Worm (Caenorhabditis elegans) whole organism, L1 larva: Measurements from ENCODE around the gene F10C2.7.

Experiments
- C04F5.9 ChIP-seq: sonication (generic microtip); optimal IDR thresholded peaks from 2 replicates; lab custom pipeline; 2016; ENCODE audit warnings: missing genetic modification characterization, missing compliant biosample characterization
- C34B4.2 ChIP-seq: sonication (generic microtip); optimal IDR thresholded peaks from 2 replicates; lab custom pipeline; 2017; ENCODE audit warnings: mild to moderate bottlenecking, missing genetic modification characterization, missing compliant biosample characterization
- alr-1 ChIP-seq: fragments of 200-800 bp; sonication (Bioruptor generic); optimal IDR thresholded peaks from 2 replicates; lab custom pipeline; 2018; ENCODE audit warnings: borderline replicate concordance, mild to moderate bottlenecking, missing genetic modification characterization, missing compliant biosample characterization
- ama-1 ChIP-seq: fragments of 150-350 bp; optimal IDR thresholded peaks from 2 replicates; lab custom pipeline; 2014
- blmp-1 ChIP-seq: fragments of 150-350 bp; optimal IDR thresholded peaks from 2 replicates; lab custom pipeline; 2014; ENCODE audit warnings: missing biosample characterization, missing genetic modification characterization
- ceh-63 ChIP-seq: fragments of 200-800 bp; sonication (Bioruptor generic); optimal IDR thresholded peaks from 2 replicates; lab custom pipeline; 2018; ENCODE audit warnings: mild to moderate bottlenecking, missing genetic modification characterization, missing compliant biosample characterization
- ceh-82 ChIP-seq, 3 experiments: fragments of 150-350 bp in 1 of 3; sonication (generic microtip) in 2 of 3; optimal IDR thresholded peaks; 2 replicates each; lab custom pipeline; 2014 to 2017; ENCODE audit warnings: missing biosample characterization in 3 of 3, missing genetic modification characterization in 3 of 3
- ces-1 ChIP-seq: fragments of 150-350 bp; optimal IDR thresholded peaks from 2 replicates; lab custom pipeline; 2014; ENCODE audit warnings: missing biosample characterization, missing genetic modification reagents, missing genetic modification characterization
- efl-3 ChIP-seq: fragments of 200-800 bp; sonication (Bioruptor generic); optimal IDR thresholded peaks from 2 replicates; lab custom pipeline; 2018; ENCODE audit warnings: mild to moderate bottlenecking, missing genetic modification characterization, missing compliant biosample characterization
- egl-13 ChIP-seq: sonication (generic microtip); optimal IDR thresholded peaks from 2 replicates; lab custom pipeline; 2016; ENCODE audit warnings: missing genotype, missing genetic modification reagents, missing genetic modification characterization, missing compliant biosample characterization
- elt-2 ChIP-seq: sonication (generic microtip); optimal IDR thresholded peaks from 2 replicates; lab custom pipeline; 2016; ENCODE audit warnings: missing genetic modification characterization, mild to moderate bottlenecking, inconsistent platforms, missing compliant biosample characterization, missing genetic modification reagents
- fkh-4 ChIP-seq: sonication (generic microtip); optimal IDR thresholded peaks from 2 replicates; lab custom pipeline; 2016; ENCODE audit warnings: missing compliant biosample characterization, missing genetic modification characterization, borderline replicate concordance
- grh-1 ChIP-seq: fragments of 200-800 bp; sonication (Bioruptor generic); IDR thresholded peaks from 2 replicates; pipeline ENCODE4 v1.3.6; 2022; ENCODE audit warnings: missing genetic modification reagents, missing genetic modification characterization, missing compliant biosample characterization
- irx-1 ChIP-seq: sonication (generic microtip); optimal IDR thresholded peaks from 2 replicates; lab custom pipeline; 2016; ENCODE audit warnings: missing genetic modification characterization, missing compliant biosample characterization
- isw-1 ChIP-seq: fragments of 200-800 bp; sonication (Bioruptor generic); IDR thresholded peaks from 2 replicates; pipeline ENCODE4 v1.3.6; 2022; ENCODE audit warnings: missing genetic modification characterization, missing compliant biosample characterization
- lin-35 ChIP-seq, 2 experiments: fragments of 150-350 bp; optimal IDR thresholded peaks; 2 replicates each; lab custom pipeline; 2014; ENCODE audit warnings: missing biosample characterization in 2 of 2, missing genetic modification characterization in 2 of 2, missing genetic modification reagents in 2 of 2
- lin-39 ChIP-seq: fragments of 150-350 bp; optimal IDR thresholded peaks from 2 replicates; lab custom pipeline; 2014; ENCODE audit warnings: missing biosample characterization, missing genetic modification reagents, missing genetic modification characterization
- lir-3 ChIP-seq: sonication (generic microtip); optimal IDR thresholded peaks from 2 replicates; lab custom pipeline; 2016; ENCODE audit warnings: mild to moderate bottlenecking, missing genetic modification characterization, moderate library complexity, missing compliant biosample characterization; ENCODE audit not compliant: poor library complexity
- nhr-11 ChIP-seq: fragments of 150-350 bp; optimal IDR thresholded peaks from 2 replicates; lab custom pipeline; 2014; ENCODE audit warnings: missing biosample characterization, missing genetic modification characterization
- nhr-12 ChIP-seq: sonication (generic microtip); optimal IDR thresholded peaks from 2 replicates; lab custom pipeline; 2017; ENCODE audit warnings: missing biosample characterization, missing genetic modification characterization
- nhr-20 ChIP-seq: sonication (generic microtip); optimal IDR thresholded peaks from 2 replicates; lab custom pipeline; 2016; ENCODE audit warnings: mild to moderate bottlenecking, missing genetic modification characterization, missing compliant biosample characterization
- nhr-237 ChIP-seq: fragments of 150-350 bp; optimal IDR thresholded peaks from 2 replicates; lab custom pipeline; 2014; ENCODE audit warnings: missing biosample characterization, missing genetic modification characterization
- nhr-47 ChIP-seq: sonication (generic microtip); optimal IDR thresholded peaks from 2 replicates; lab custom pipeline; 2016; ENCODE audit warnings: mild to moderate bottlenecking, missing genetic modification characterization, moderate library complexity, missing compliant biosample characterization
- nhr-77 ChIP-seq: fragments of 150-350 bp; optimal IDR thresholded peaks from 2 replicates; lab custom pipeline; 2014; ENCODE audit warnings: missing biosample characterization, missing genetic modification characterization
- skn-1 ChIP-seq: fragments of 150-350 bp; optimal IDR thresholded peaks from 2 replicates; lab custom pipeline; 2014; ENCODE audit warnings: missing biosample characterization, missing genetic modification characterization
- snu-23 ChIP-seq: sonication (generic microtip); optimal IDR thresholded peaks from 2 replicates; lab custom pipeline; 2016; ENCODE audit warnings: missing genetic modification characterization, missing compliant biosample characterization
- sox-4 ChIP-seq: sonication (generic microtip); optimal IDR thresholded peaks from 2 replicates; lab custom pipeline; 2016; ENCODE audit warnings: missing genetic modification characterization, missing compliant biosample characterization
- swsn-7 ChIP-seq: sonication (generic microtip); optimal IDR thresholded peaks from 2 replicates; lab custom pipeline; 2016; ENCODE audit warnings: missing genetic modification characterization, missing compliant biosample characterization
- tbx-2 ChIP-seq: sonication (generic microtip); optimal IDR thresholded peaks from 2 replicates; lab custom pipeline; 2016; ENCODE audit warnings: missing genetic modification characterization, missing compliant biosample characterization
- tlp-1 ChIP-seq: fragments of 150-350 bp; optimal IDR thresholded peaks from 2 replicates; lab custom pipeline; 2014; ENCODE audit warnings: missing biosample characterization, missing genetic modification characterization
- unc-130 ChIP-seq: fragments of 150-350 bp; optimal IDR thresholded peaks from 2 replicates; lab custom pipeline; 2017; ENCODE audit warnings: missing biosample characterization, missing genetic modification characterization, inconsistent platforms
- unc-30 ChIP-seq: sonication (generic microtip); optimal IDR thresholded peaks from 2 replicates; lab custom pipeline; 2017; ENCODE audit warnings: missing biosample characterization, missing genetic modification characterization
- unc-62 ChIP-seq: fragments of 150-350 bp; optimal IDR thresholded peaks from 2 replicates; lab custom pipeline; 2014; ENCODE audit warnings: missing biosample characterization, missing genetic modification reagents, missing genetic modification characterization
- unc-98 ChIP-seq: fragments of 200-800 bp; sonication (Bioruptor generic); IDR thresholded peaks from 2 replicates; pipeline ENCODE4 v1.3.6; 2022; ENCODE audit warnings: missing genetic modification characterization, missing compliant biosample characterization
- xbp-1 ChIP-seq: sonication (generic microtip); optimal IDR thresholded peaks from 2 replicates; lab custom pipeline; 2016; ENCODE audit warnings: missing genetic modification characterization, missing compliant biosample characterization
- zag-1 ChIP-seq: fragments of 150-350 bp; optimal IDR thresholded peaks from 2 replicates; lab custom pipeline; 2014; ENCODE audit warnings: missing biosample characterization, missing genetic modification characterization
- ztf-11 ChIP-seq, 2 experiments: sonication (generic microtip); optimal IDR thresholded peaks; 2 replicates each; lab custom pipeline; 2016 to 2017; ENCODE audit warnings: missing genetic modification characterization in 2 of 2, missing biosample characterization in 1 of 2, missing compliant biosample characterization in 1 of 2
- ztf-4 ChIP-seq: fragments of 150-350 bp; optimal IDR thresholded peaks from 2 replicates; lab custom pipeline; 2014; ENCODE audit warnings: missing biosample characterization, missing genetic modification characterization

F10C2.7 gene

DNA sequence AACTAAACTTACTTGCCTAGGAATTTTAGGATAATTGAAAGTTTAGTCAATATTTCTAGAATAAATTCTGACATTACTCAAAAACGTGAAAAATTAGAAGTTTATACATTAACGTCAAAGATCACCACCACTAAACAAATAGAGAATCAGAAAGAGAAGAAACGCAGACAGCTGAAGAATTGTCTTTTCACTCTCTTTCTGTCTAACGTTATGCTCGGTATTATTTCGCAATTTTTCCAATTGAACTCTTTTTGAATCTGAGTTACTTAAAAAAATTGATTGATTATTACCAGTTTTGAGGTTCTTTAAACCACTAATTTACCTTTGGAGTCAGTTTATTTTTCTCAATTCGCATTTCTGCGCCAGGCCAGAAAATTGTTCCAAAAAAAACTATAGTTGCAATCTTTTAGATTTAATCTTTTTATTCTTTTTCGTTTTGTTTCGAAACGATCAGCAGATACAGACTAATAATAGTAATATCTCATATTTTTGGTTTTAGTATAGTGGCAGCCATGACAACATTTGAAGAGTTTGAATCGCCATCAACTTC, 47.2 kb downstream of the F10C2.7 start, which contains the start of gene nhr-154 (continued):
- TF ChIP-seq unc-62 (GFP tag; lab: Kevin White, UChicago), result no peak
- TF ChIP-seq ztf-11 (tag; optimal IDR thresholded peaks at IDR 0.05; lab: Kevin White, UChicago), result no peak
- TF ChIP-seq skn-1 (tag; lab: Kevin White, UChicago), result peak; percentile 75
- no peak for TF ChIP-seq unc-130 (tag; lab: Kevin White, UChicago)
- no peak for TF ChIP-seq lir-3 (tag; lab: Kevin White, UChicago)
- no peak for TF ChIP-seq irx-1 (tag; lab: Kevin White, UChicago)
- no peak for TF ChIP-seq ama-1 (lab: Kevin White, UChicago)
- TF ChIP-seq fkh-4 (tag; lab: Kevin White, UChicago), result no peak
- TF ChIP-seq zag-1, result no peak
- peak; percentile 60 for TF ChIP-seq nhr-20
- no peak for TF ChIP-seq xbp-1 (tag; lab: Kevin White, UChicago)
- no peak for TF ChIP-seq egl-13 (tag; lab: Kevin White, UChicago)
- TF ChIP-seq swsn-7, result no peak
- no peak for TF ChIP-seq ceh-82 (tag; optimal IDR thresholded peaks at IDR 0.05; lab: Kevin White, UChicago)
- no peak for TF ChIP-seq ces-1 (GFP tag; lab: Kevin White, UChicago)
- no peak for TF ChIP-seq isw-1 (GFP tag; lab: Robert Waterston, UW)
- no peak for TF ChIP-seq tlp-1
- no peak for TF ChIP-seq grh-1 (GFP tag; lab: Robert Waterston, UW)
- TF ChIP-seq C34B4.2 (tag; lab: Kevin White, UChicago), result no peak
- no peak for TF ChIP-seq nhr-77
- TF ChIP-seq nhr-11 (tag; lab: Kevin White, UChicago), result no peak
- peak; percentile 25 for TF ChIP-seq blmp-1 (tag; lab: Kevin White, UChicago)
- no peak for TF ChIP-seq sox-4 (tag; lab: Kevin White, UChicago)
- no peak for TF ChIP-seq unc-30 (tag; lab: Kevin White, UChicago)
- TF ChIP-seq elt-2, result no peak
- TF ChIP-seq C04F5.9, result no peak
- no peak for TF ChIP-seq ztf-4 (tag; lab: Kevin White, UChicago)
- TF ChIP-seq lin-39 (tag; lab: Kevin White, UChicago), result no peak
- no peak for TF ChIP-seq efl-3 (GFP tag; lab: Kevin White, UChicago)
- TF ChIP-seq nhr-237 (tag; lab: Kevin White, UChicago), result no peak
- TF ChIP-seq nhr-12 (tag; lab: Kevin White, UChicago), result no peak
- TF ChIP-seq nhr-47, result no peak
- TF ChIP-seq tbx-2, result no peak
- no peak for TF ChIP-seq alr-1 (tag; lab: Kevin White, UChicago)
- TF ChIP-seq ceh-63 (GFP tag; lab: Kevin White, UChicago), result no peak
- no peak for TF ChIP-seq unc-98

DNA sequence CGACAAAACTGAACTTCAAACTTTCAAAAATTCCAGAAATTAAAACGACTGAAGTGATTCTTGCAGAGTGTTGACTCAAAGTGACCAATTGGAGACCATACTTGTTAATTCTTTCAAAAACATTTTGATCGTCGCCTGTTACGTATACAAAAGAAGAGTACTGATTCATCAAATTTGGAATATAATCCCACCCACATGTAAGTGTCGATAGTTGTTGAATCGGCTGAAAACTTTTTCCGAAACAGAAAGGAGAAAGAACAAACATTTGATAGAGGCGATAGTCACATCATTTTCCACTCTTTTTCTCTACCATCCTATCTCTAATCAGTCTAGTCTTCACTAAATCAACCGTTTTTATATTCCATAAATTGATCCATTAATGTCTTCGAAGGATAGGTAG, 50.2 kb downstream of the F10C2.7 start, which contains the start of gene nhr-153:
Gene nhr-153 (plus strand): TSS at position 301 of the 400 bp plus-strand sequence.
- TF ChIP-seq skn-1 (tag; lab: Kevin White, UChicago) (no peak), snu-23 (GFP tag; lab: Kevin White, UChicago) (peak; percentile 10), ztf-4 (tag; lab: Kevin White, UChicago) (no peak), lin-35 (GFP tag; optimal IDR thresholded peaks at IDR 0.05; lab: Kevin White, UChicago) (peak in 1 of 2 experiments; percentile 11)
